Worm (Caenorhabditis elegans): ENCODE data around the gene Y26E6A.2.

- TF ChIP-seq ZK546.5 (tag; optimal IDR thresholded peaks at IDR 0.05) (no peak), ceh-44 (GFP tag; IDR thresholded peaks at IDR 0.05) (no peak)
Measured at ce11 chrX:13903769-13904168, 10.4 kb downstream of the Y26E6A.2 start.
